Fruit fly (Drosophila melanogaster) S2 (cell line): ENCODE measurements around the gene PH4alphaNE3.

Experiments used
- CG8478 ChIP-seq: fragments of >200 bp; optimal IDR thresholded peaks from 2 replicates; lab custom pipeline; 2018
- CTCF ChIP-seq, 2 experiments: fragments of >200 bp; optimal IDR thresholded peaks; 2 replicates each; lab custom pipeline; 2018

- TF ChIP-seq CG8478 (lab: Kevin White, UChicago) = no peak
- no peak for TF ChIP-seq CTCF (optimal IDR thresholded peaks at IDR 0.05; lab: Kevin White, UChicago)
These were observed at the start of gene PH4alphaNE3 for dm6 chr3R:30603881-30604280.
